Worm (Caenorhabditis elegans) whole organism, midembryonic: ENCODE results near the gene M01H9.3.

Experiments used
- T22C8.4 ChIP-seq: fragments of 200-800 bp; sonication (Bioruptor generic); IDR thresholded peaks from 2 replicates; pipeline ENCODE4 v1.3.6; 2022; ENCODE audit warnings: missing genetic modification characterization, missing compliant biosample characterization
- cog-1 ChIP-seq: sonication (generic microtip); optimal IDR thresholded peaks from 2 replicates; lab custom pipeline; 2016; ENCODE audit warnings: missing genetic modification characterization, missing compliant biosample characterization
- flt-1 ChIP-seq: fragments of 200-800 bp; sonication (Bioruptor generic); IDR thresholded peaks from 2 replicates; pipeline ENCODE4 v1.3.6; 2022; ENCODE audit warnings: missing genetic modification characterization, missing compliant biosample characterization
- klf-2 ChIP-seq: fragments of 200-800 bp; sonication (Bioruptor generic); conservative IDR thresholded peaks from 2 replicates; pipeline ENCODE4 v1.3.6; 2022; ENCODE audit warnings: missing genetic modification reagents, missing genetic modification characterization, missing compliant biosample characterization
- med-1 ChIP-seq: sonication (generic microtip); optimal IDR thresholded peaks from 2 replicates; lab custom pipeline; 2017; ENCODE audit warnings: missing genetic modification characterization, mild to moderate bottlenecking, missing compliant biosample characterization, antibody characterized with exemption, missing genetic modification reagents; ENCODE audit not compliant: insufficient read depth
- tab-1 ChIP-seq: fragments of 200-800 bp; sonication (Bioruptor generic); IDR thresholded peaks from 2 replicates; pipeline ENCODE4 v1.3.6; 2022; ENCODE audit warnings: missing genetic modification characterization, missing compliant biosample characterization
- ztf-23 ChIP-seq: fragments of 200-800 bp; sonication (Bioruptor generic); IDR thresholded peaks from 2 replicates; pipeline ENCODE4 v1.3.6; 2022; ENCODE audit warnings: missing genetic modification reagents, missing genetic modification characterization, missing compliant biosample characterization
- ztf-29 ChIP-seq: fragments of 200-800 bp; sonication (Bioruptor generic); IDR thresholded peaks from 2 replicates; pipeline ENCODE4 v1.3.6; 2022; ENCODE audit warnings: missing genetic modification reagents, missing genetic modification characterization, missing compliant biosample characterization

DNA sequence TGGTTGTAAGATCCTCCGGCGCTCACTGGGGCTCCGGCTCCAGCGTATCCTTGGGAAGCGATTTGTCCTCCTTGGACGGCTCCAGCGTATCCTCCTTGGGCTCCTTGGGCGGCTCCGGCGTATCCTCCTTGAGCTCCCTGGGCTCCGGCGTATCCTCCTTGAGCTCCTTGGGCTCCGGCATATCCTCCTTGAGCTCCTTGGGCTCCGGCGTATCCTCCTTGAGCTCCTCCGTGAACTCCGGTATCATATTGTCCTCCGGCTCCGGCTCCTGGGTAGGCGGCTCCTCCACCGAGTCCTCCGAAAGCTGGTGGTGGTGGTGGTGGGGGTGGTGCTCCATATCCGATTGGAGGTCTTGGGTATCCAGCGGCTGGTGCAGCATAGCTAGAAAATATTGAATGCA, 39.6 kb upstream of the M01H9.3 start:
- TF ChIP-seq T22C8.4 (GFP tag; lab: Robert Waterston, UW), result no peak
- TF ChIP-seq med-1 (GFP tag; lab: Kevin White, UChicago), result no peak
- no peak for TF ChIP-seq flt-1
- TF ChIP-seq tab-1, result no peak
- TF ChIP-seq klf-2 (GFP tag; lab: Robert Waterston, UW), result no peak
- no peak for TF ChIP-seq cog-1 (tag; lab: Kevin White, UChicago)
- no peak for TF ChIP-seq ztf-23
- no peak for TF ChIP-seq ztf-29 (GFP tag; lab: Robert Waterston, UW)
